Fruit fly (Drosophila melanogaster) whole organism, embryonic: ENCODE data around the gene CG17778.
A peak's percentile ranks its signal among the peaks of the same experiment; 100 is the strongest.

Experiments
- Aef1 ChIP-seq: fragments of 200-800 bp; sonication (Bioruptor generic); IDR thresholded peaks from 3 replicates; pipeline ENCODE4 v1.3.6; 2022; ENCODE audit warnings: missing biosample characterization, missing genetic modification characterization
- BEAF-32 ChIP-seq: fragments of 200-800 bp; sonication (Bioruptor generic); optimal IDR thresholded peaks from 3 replicates; lab custom pipeline; 2017; ENCODE audit warnings: missing biosample characterization, missing genetic modification characterization, mild to moderate bottlenecking, moderate library complexity, missing genetic modification reagents
- Blimp-1 ChIP-seq: fragments of 200-800 bp; sonication (Bioruptor generic); optimal IDR thresholded peaks from 3 replicates; lab custom pipeline; 2018; ENCODE audit warnings: missing biosample characterization, missing genetic modification characterization, mild to moderate bottlenecking, moderate library complexity, missing genetic modification reagents
- CG10267 ChIP-seq: fragments of 200-800 bp; sonication (Bioruptor generic); optimal IDR thresholded peaks from 2 replicates; lab custom pipeline; 2018; ENCODE audit warnings: missing biosample characterization, mild to moderate bottlenecking, missing genetic modification characterization, moderate library complexity
- CG11398 ChIP-seq: fragments of 200-800 bp; sonication (Bioruptor generic); optimal IDR thresholded peaks from 2 replicates; lab custom pipeline; 2016; ENCODE audit warnings: missing biosample characterization, missing genetic modification characterization
- CG12299 ChIP-seq: fragments of 200-800 bp; sonication (Bioruptor generic); optimal IDR thresholded peaks from 2 replicates; lab custom pipeline; 2018; ENCODE audit warnings: missing biosample characterization, mild to moderate bottlenecking, missing genetic modification characterization
- CG1233 ChIP-seq: fragments of 200-800 bp; sonication (Bioruptor generic); optimal IDR thresholded peaks from 4 replicates; lab custom pipeline; 2018; ENCODE audit warnings: missing biosample characterization, mild to moderate bottlenecking, missing genetic modification characterization
- CG14667 ChIP-seq: fragments of 200-800 bp; sonication (Bioruptor generic); IDR thresholded peaks from 2 replicates; pipeline ENCODE4 v1.3.6; 2022; ENCODE audit warnings: missing biosample characterization, missing genetic modification characterization
- CG15514 ChIP-seq: fragments of 200-800 bp; sonication (Bioruptor generic); optimal IDR thresholded peaks from 3 replicates; lab custom pipeline; 2017; ENCODE audit warnings: missing biosample characterization, missing genetic modification characterization, mild to moderate bottlenecking, moderate library complexity, missing genetic modification reagents
- CG16863 ChIP-seq: fragments of 200-800 bp; sonication (Bioruptor generic); optimal IDR thresholded peaks from 3 replicates; lab custom pipeline; 2016; ENCODE audit warnings: missing biosample characterization, missing genetic modification characterization
- CG1832 ChIP-seq: fragments of 200-800 bp; sonication (Bioruptor generic); optimal IDR thresholded peaks from 2 replicates; lab custom pipeline; 2017; ENCODE audit warnings: missing biosample characterization, mild to moderate bottlenecking, missing genetic modification characterization, inconsistent platforms
- CG18599 ChIP-seq: fragments of 200-800 bp; sonication (Bioruptor generic); optimal IDR thresholded peaks from 3 replicates; lab custom pipeline; 2017; ENCODE audit warnings: missing biosample characterization, missing genetic modification characterization, mild to moderate bottlenecking, moderate library complexity, missing genetic modification reagents
- CG2116 ChIP-seq: fragments of 200-800 bp; sonication (Bioruptor generic); optimal IDR thresholded peaks from 3 replicates; lab custom pipeline; 2018; ENCODE audit warnings: missing biosample characterization, mild to moderate bottlenecking, missing genetic modification characterization
- CG2678 ChIP-seq: fragments of 200-800 bp; sonication (Bioruptor generic); optimal IDR thresholded peaks from 3 replicates; lab custom pipeline; 2019; ENCODE audit warnings: missing biosample characterization, mild to moderate bottlenecking, missing genetic modification characterization, moderate library complexity
- CG31441 ChIP-seq: fragments of 200-800 bp; sonication (Bioruptor generic); IDR thresholded peaks from 2 replicates; pipeline ENCODE4 v1.3.6; 2022; ENCODE audit warnings: missing biosample characterization, missing genetic modification characterization
- CG3726 ChIP-seq: fragments of 200-800 bp; sonication (Bioruptor generic); IDR thresholded peaks from 3 replicates; pipeline ENCODE4, ENCODE4 v1.3.6; 2022; ENCODE audit warnings: missing biosample characterization, missing genetic modification characterization
- CG4424 ChIP-seq: fragments of 200-800 bp; sonication (Bioruptor generic); optimal IDR thresholded peaks from 3 replicates; lab custom pipeline; 2016; ENCODE audit warnings: missing biosample characterization, missing genetic modification characterization
- CG5953 ChIP-seq: fragments of 200-800 bp; sonication (Bioruptor generic); IDR thresholded peaks from 2 replicates; pipeline ENCODE4 v1.3.6; 2022; ENCODE audit warnings: missing biosample characterization, missing genetic modification characterization
- CG6683 ChIP-seq: fragments of 200-800 bp; sonication (Bioruptor generic); optimal IDR thresholded peaks from 2 replicates; lab custom pipeline; 2017; ENCODE audit warnings: missing biosample characterization, mild to moderate bottlenecking, missing genetic modification characterization, missing genetic modification reagents
- CG7839 ChIP-seq: fragments of 200-800 bp; sonication (Bioruptor generic); optimal IDR thresholded peaks from 3 replicates; lab custom pipeline; 2018; ENCODE audit warnings: missing biosample characterization, mild to moderate bottlenecking, missing genetic modification characterization, moderate library complexity
- CG9215 ChIP-seq: fragments of 200-800 bp; sonication (Bioruptor generic); IDR thresholded peaks from 2 replicates; pipeline ENCODE4 v1.3.6; 2022; ENCODE audit warnings: missing biosample characterization, missing genetic modification characterization
- D ChIP-seq, 2 experiments: fragments of 200-800 bp in 1 of 2; fragments of >200 bp in 1 of 2; sonication (Bioruptor generic) in 1 of 2; optimal IDR thresholded peaks; 2 replicates in 1 of 2; 3 replicates in 1 of 2; lab custom pipeline; 2017; ENCODE audit warnings: mild to moderate bottlenecking in 1 of 2, missing biosample characterization in 1 of 2, missing genetic modification characterization in 1 of 2, missing genetic modification reagents in 1 of 2
- D19A ChIP-seq: fragments of 200-800 bp; optimal IDR thresholded peaks from 3 replicates; lab custom pipeline; 2019; ENCODE audit warnings: missing biosample characterization, mild to moderate bottlenecking, missing genetic modification characterization, moderate library complexity
- Dref ChIP-seq: fragments of 200-800 bp; sonication (Bioruptor generic); IDR thresholded peaks from 2 replicates; pipeline ENCODE4 v1.3.6; 2022; ENCODE audit warnings: missing biosample characterization, missing genetic modification characterization
- H2.0 ChIP-seq: fragments of 200-800 bp; sonication (Bioruptor generic); IDR thresholded peaks from 2 replicates; pipeline ENCODE4 v1.3.6; 2022; ENCODE audit warnings: missing biosample characterization, missing genetic modification characterization
- Hr39 ChIP-seq: fragments of >200 bp; optimal IDR thresholded peaks from 2 replicates; lab custom pipeline; 2017
- Lpt ChIP-seq: fragments of >200 bp; optimal IDR thresholded peaks from 2 replicates; lab custom pipeline; 2018; ENCODE audit warnings: missing biosample characterization, missing genetic modification characterization
- Mes4 ChIP-seq: fragments of 200-800 bp; sonication (Bioruptor generic); optimal IDR thresholded peaks from 2 replicates; lab custom pipeline; 2016; ENCODE audit warnings: missing biosample characterization, missing genetic modification characterization
- NFAT ChIP-seq: fragments of 200-800 bp; sonication (Bioruptor generic); IDR thresholded peaks from 2 replicates; pipeline ENCODE4 v1.3.6; 2022; ENCODE audit warnings: missing biosample characterization, missing genetic modification characterization
- Oaz ChIP-seq: fragments of 200-800 bp; sonication (Bioruptor generic); IDR thresholded peaks from 2 replicates; pipeline ENCODE4 v1.3.6; 2022; ENCODE audit warnings: missing biosample characterization, missing genetic modification characterization
- Rfx ChIP-seq: fragments of 200-800 bp; sonication (Bioruptor generic); IDR thresholded peaks from 2 replicates; pipeline ENCODE4 v1.3.6; 2022; ENCODE audit warnings: missing biosample characterization, missing genetic modification characterization
- Usf ChIP-seq: fragments of 200-800 bp; sonication (Bioruptor generic); optimal IDR thresholded peaks from 2 replicates; lab custom pipeline; 2017; ENCODE audit warnings: missing genotype, missing biosample characterization, missing genetic modification characterization
- cad ChIP-seq: fragments of >200 bp; optimal IDR thresholded peaks from 2 replicates; lab custom pipeline; 2017; ENCODE audit warnings: missing biosample characterization, missing genetic modification characterization
- chn ChIP-seq: fragments of 200-800 bp; sonication (Bioruptor generic); optimal IDR thresholded peaks from 2 replicates; lab custom pipeline; 2016; ENCODE audit warnings: missing biosample characterization, missing genetic modification characterization
- crol ChIP-seq: fragments of 200-800 bp; sonication (Bioruptor generic); IDR thresholded peaks from 2 replicates; pipeline ENCODE4 v1.3.6; 2022; ENCODE audit warnings: missing biosample characterization, missing genetic modification characterization
- emc ChIP-seq: fragments of 200-800 bp; sonication (Bioruptor generic); optimal IDR thresholded peaks from 2 replicates; lab custom pipeline; 2016; ENCODE audit warnings: missing biosample characterization, missing genetic modification characterization
- en ChIP-seq: fragments of 200-800 bp; sonication (Bioruptor generic); optimal IDR thresholded peaks from 2 replicates; lab custom pipeline; 2016; ENCODE audit warnings: missing biosample characterization, missing genetic modification characterization
- gem ChIP-seq: fragments of 200-800 bp; sonication (Bioruptor generic); optimal IDR thresholded peaks from 2 replicates; lab custom pipeline; 2019; ENCODE audit warnings: missing biosample characterization, mild to moderate bottlenecking, missing genetic modification characterization, moderate library complexity
- gfzf ChIP-seq: fragments of 200-800 bp; sonication (Bioruptor generic); optimal IDR thresholded peaks from 2 replicates; lab custom pipeline; 2016; ENCODE audit warnings: missing biosample characterization, mild to moderate bottlenecking, missing genetic modification characterization, moderate library complexity
- kni ChIP-seq: fragments of 200-800 bp; sonication (Bioruptor generic); optimal IDR thresholded peaks from 3 replicates; lab custom pipeline; 2017; ENCODE audit warnings: mild to moderate bottlenecking, missing biosample characterization, missing genetic modification reagents, missing genetic modification characterization
- lola ChIP-seq, 3 experiments: fragments of >200 bp in 2 of 3; fragments of 200-800 bp in 1 of 3; sonication (Bioruptor generic) in 1 of 3; optimal IDR thresholded peaks; 2 replicates each; lab custom pipeline; 2017 to 2019; ENCODE audit warnings: missing biosample characterization in 3 of 3, missing genetic modification characterization in 3 of 3, mild to moderate bottlenecking in 1 of 3, moderate library complexity in 1 of 3
- nerfin-1 ChIP-seq: fragments of 200-800 bp; sonication (Bioruptor generic); optimal IDR thresholded peaks from 3 replicates; lab custom pipeline; 2019; ENCODE audit warnings: missing biosample characterization, mild to moderate bottlenecking, missing genetic modification characterization, moderate library complexity
- sima ChIP-seq: fragments of 200-800 bp; sonication (Bioruptor generic); optimal IDR thresholded peaks from 2 replicates; lab custom pipeline; 2016; ENCODE audit warnings: missing biosample characterization, missing genetic modification characterization
- slbo ChIP-seq: fragments of 200-800 bp; sonication (Bioruptor generic); IDR thresholded peaks from 2 replicates; pipeline ENCODE4 v1.3.6; 2022; ENCODE audit warnings: missing biosample characterization, missing genetic modification characterization
- tgo ChIP-seq: fragments of 200-800 bp; sonication (Bioruptor generic); IDR thresholded peaks from 3 replicates; pipeline ENCODE4 v1.3.6; 2022; ENCODE audit warnings: missing biosample characterization, missing genetic modification characterization
- tll ChIP-seq, 2 experiments: fragments of 200-800 bp in 1 of 2; fragments of >200 bp in 1 of 2; sonication (Bioruptor generic) in 1 of 2; optimal IDR thresholded peaks; 2 replicates each; lab custom pipeline; 2017 to 2019; ENCODE audit warnings: missing biosample characterization in 2 of 2, missing genetic modification characterization in 2 of 2, mild to moderate bottlenecking in 1 of 2, moderate library complexity in 1 of 2
- trh ChIP-seq: fragments of 200-800 bp; sonication (Bioruptor generic); optimal IDR thresholded peaks from 2 replicates; lab custom pipeline; 2016; ENCODE audit warnings: missing biosample characterization, missing genetic modification characterization
- tup ChIP-seq: fragments of 200-800 bp; sonication (Bioruptor generic); optimal IDR thresholded peaks from 2 replicates; lab custom pipeline; 2016; ENCODE audit warnings: missing biosample characterization, mild to moderate bottlenecking, missing genetic modification characterization, moderate library complexity
- vnd ChIP-seq: fragments of 200-800 bp; sonication (Bioruptor generic); IDR thresholded peaks from 3 replicates; pipeline ENCODE4 v1.3.6; 2022; ENCODE audit warnings: missing biosample characterization, missing genetic modification characterization; ENCODE audit not compliant: partially characterized antibody

CG17778 gene

DNA sequence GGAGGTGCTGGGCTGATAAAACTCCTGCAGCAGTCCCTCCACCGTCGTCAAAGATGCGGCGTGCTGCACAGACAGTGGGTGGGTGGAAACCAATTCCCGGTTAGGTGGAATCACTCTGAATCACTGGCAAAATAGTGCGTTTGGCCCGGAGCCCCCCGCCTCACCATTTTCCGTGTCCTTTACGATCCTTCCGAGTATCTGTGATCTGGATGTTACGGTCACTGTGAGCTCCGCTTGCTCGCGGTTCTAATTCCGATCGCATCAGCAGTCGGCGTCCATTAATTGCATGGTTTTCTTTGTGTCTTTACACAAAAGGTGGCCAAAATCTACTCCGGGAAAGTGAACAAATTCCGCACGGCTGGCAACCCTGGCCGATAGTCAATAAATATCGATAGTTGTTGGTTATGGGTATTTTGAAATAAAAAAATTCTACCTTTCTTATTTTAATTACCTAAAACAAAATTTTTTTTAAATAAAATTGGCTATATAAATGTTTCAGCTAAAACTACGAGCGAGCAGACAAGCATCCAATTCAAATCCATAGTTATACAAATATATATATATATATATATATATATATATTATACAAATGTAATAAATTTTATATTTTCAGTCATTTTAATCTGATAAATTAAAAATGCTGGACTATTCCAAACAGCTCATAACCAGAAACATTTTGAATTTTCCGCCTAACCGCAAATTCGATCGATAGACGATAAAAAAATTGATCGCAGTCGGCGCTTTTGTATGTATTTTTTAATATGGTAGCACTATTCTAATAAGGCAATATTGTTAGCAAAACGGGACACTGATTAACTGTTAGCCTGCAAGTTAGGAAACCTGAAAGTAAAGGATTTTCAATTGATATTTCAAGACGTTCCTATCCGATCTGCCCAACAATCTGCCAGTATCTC is 17.9 kb upstream of the CG17778 start, which contains the start of the genes ebo and CG13373 (continued):
- no peak for TF ChIP-seq Usf (GFP tag; lab: Kevin White, UChicago)
- no peak for TF ChIP-seq en (GFP tag; lab: Kevin White, UChicago)
- TF ChIP-seq D19A (tag; lab: Kevin White, UChicago), result no peak
- TF ChIP-seq H2.0 (GFP tag; lab: Robert Waterston, UW), result no peak
- TF ChIP-seq cad, result no peak
- no peak for TF ChIP-seq crol
- TF ChIP-seq trh (GFP tag; lab: Kevin White, UChicago), result no peak
- no peak for TF ChIP-seq CG15514 (GFP tag; lab: Kevin White, UChicago)
- no peak for TF ChIP-seq CG9215
- no peak for TF ChIP-seq D (optimal IDR thresholded peaks at IDR 0.05; lab: Kevin White, UChicago)
- no peak for TF ChIP-seq D (GFP tag; optimal IDR thresholded peaks at IDR 0.05; lab: Kevin White, UChicago)
- peak; percentile 0 for TF ChIP-seq CG1233 (GFP tag; lab: Kevin White, UChicago)
- TF ChIP-seq Hr39 (lab: Kevin White, UChicago), result no peak
- TF ChIP-seq slbo, result peak; percentile 61
- TF ChIP-seq Dref (GFP tag; lab: Robert Waterston, UW), result peak; percentile 73
- TF ChIP-seq lola (GFP tag; optimal IDR thresholded peaks at IDR 0.05; lab: Kevin White, UChicago), result no peak
- no peak for TF ChIP-seq CG12299 (tag; lab: Kevin White, UChicago)
- TF ChIP-seq Oaz (GFP tag; lab: Robert Waterston, UW), result no peak
- no peak for TF ChIP-seq sima (GFP tag; lab: Kevin White, UChicago)
- TF ChIP-seq vnd (GFP tag; lab: Robert Waterston, UW), result peak; percentile 55; the same call in 1 of the 3 replicates
- no peak for TF ChIP-seq CG2678 (tag; lab: Kevin White, UChicago)
- TF ChIP-seq Aef1, result no peak
- no peak for TF ChIP-seq CG1832 (GFP tag; lab: Kevin White, UChicago)
- no peak for TF ChIP-seq Blimp-1 (GFP tag; lab: Kevin White, UChicago)
- no peak for TF ChIP-seq CG18599 (GFP tag; lab: Kevin White, UChicago)
- TF ChIP-seq nerfin-1, result no peak
- peak; percentile 49 for TF ChIP-seq gfzf (GFP tag; lab: Kevin White, UChicago)
- TF ChIP-seq CG7839, result no peak
- TF ChIP-seq tgo (GFP tag; lab: Robert Waterston, UW), result no peak
- TF ChIP-seq emc (GFP tag; lab: Kevin White, UChicago), result no peak
- peak; percentile 69 for TF ChIP-seq BEAF-32 (GFP tag; lab: Kevin White, UChicago)
- TF ChIP-seq CG31441 (GFP tag; lab: Robert Waterston, UW), result no peak
- peak; percentile 18 for TF ChIP-seq CG10267 (tag; lab: Kevin White, UChicago)
- TF ChIP-seq CG3726 (GFP tag; lab: Robert Waterston, UW), result no peak
- no peak for TF ChIP-seq Mes4
- no peak for TF ChIP-seq CG4424
- no peak for TF ChIP-seq Lpt
- no peak for TF ChIP-seq CG6683 (GFP tag; lab: Kevin White, UChicago)
- no peak for TF ChIP-seq CG5953 (GFP tag; lab: Robert Waterston, UW)
- TF ChIP-seq NFAT (GFP tag; lab: Robert Waterston, UW), result no peak
- TF ChIP-seq tll (GFP tag; optimal IDR thresholded peaks at IDR 0.05; lab: Kevin White, UChicago), result no peak
- no peak for TF ChIP-seq CG2116
- TF ChIP-seq Rfx (GFP tag; lab: Robert Waterston, UW), result peak; percentile 70
- no peak for TF ChIP-seq tup (GFP tag; lab: Kevin White, UChicago)
- TF ChIP-seq CG11398 (GFP tag; lab: Kevin White, UChicago), result no peak
- TF ChIP-seq CG16863 (GFP tag; lab: Kevin White, UChicago), result no peak
- TF ChIP-seq chn (GFP tag; lab: Kevin White, UChicago), result no peak
- no peak for TF ChIP-seq gem (tag; lab: Kevin White, UChicago)
- TF ChIP-seq CG14667 (GFP tag; lab: Robert Waterston, UW), result no peak
- TF ChIP-seq kni (GFP tag; lab: Kevin White, UChicago), result no peak
